Worm (Caenorhabditis elegans) whole organism, L1 larva: ENCODE results near the gene btb-2.

Experiments used
- F16B12.6 ChIP-seq: fragments of 150-350 bp; optimal IDR thresholded peaks from 2 replicates; lab custom pipeline; 2014; ENCODE audit warnings: missing biosample characterization, missing genetic modification characterization
- ama-1 ChIP-seq: fragments of 150-350 bp; optimal IDR thresholded peaks from 2 replicates; lab custom pipeline; 2014
- ceh-8 ChIP-seq: fragments of 200-800 bp; sonication (Bioruptor generic); optimal IDR thresholded peaks from 2 replicates; lab custom pipeline; 2018; ENCODE audit warnings: mild to moderate bottlenecking, missing genetic modification characterization, moderate library complexity, missing compliant biosample characterization
- dpl-1 ChIP-seq, 3 experiments: fragments of 150-350 bp in 2 of 3; sonication (generic microtip) in 1 of 3; optimal IDR thresholded peaks; 2 replicates each; lab custom pipeline; 2014 to 2017; ENCODE audit warnings: missing biosample characterization in 3 of 3, missing genetic modification characterization in 3 of 3, missing genetic modification reagents in 3 of 3
- elt-2 ChIP-seq: sonication (generic microtip); optimal IDR thresholded peaks from 2 replicates; lab custom pipeline; 2016; ENCODE audit warnings: missing genetic modification characterization, mild to moderate bottlenecking, inconsistent platforms, missing compliant biosample characterization, missing genetic modification reagents
- fkh-8 ChIP-seq: sonication (generic microtip); optimal IDR thresholded peaks from 2 replicates; lab custom pipeline; 2016; ENCODE audit warnings: mild to moderate bottlenecking, missing genetic modification characterization, missing compliant biosample characterization
- lin-13 ChIP-seq: fragments of 150-350 bp; optimal IDR thresholded peaks from 2 replicates; lab custom pipeline; 2014; ENCODE audit warnings: missing biosample characterization, missing genetic modification reagents, missing genetic modification characterization
- lin-14 ChIP-seq: fragments of 200-800 bp; sonication (Bioruptor generic); optimal IDR thresholded peaks from 2 replicates; lab custom pipeline; 2018; ENCODE audit warnings: mild to moderate bottlenecking, missing genetic modification characterization, moderate library complexity, missing compliant biosample characterization
- nhr-11 ChIP-seq: fragments of 150-350 bp; optimal IDR thresholded peaks from 2 replicates; lab custom pipeline; 2014; ENCODE audit warnings: missing biosample characterization, missing genetic modification characterization
- nhr-71 ChIP-seq: sonication (generic microtip); optimal IDR thresholded peaks from 2 replicates; lab custom pipeline; 2016; ENCODE audit warnings: mild to moderate bottlenecking, missing genetic modification characterization, moderate library complexity, missing compliant biosample characterization
- nhr-90 ChIP-seq: sonication (generic microtip); optimal IDR thresholded peaks from 2 replicates; lab custom pipeline; 2016; ENCODE audit warnings: mild to moderate bottlenecking, missing genetic modification characterization, missing compliant biosample characterization; ENCODE audit not compliant: poor library complexity
- unc-86 ChIP-seq: sonication (generic microtip); optimal IDR thresholded peaks from 2 replicates; lab custom pipeline; 2016; ENCODE audit warnings: missing genetic modification characterization, missing compliant biosample characterization
- zag-1 ChIP-seq: fragments of 150-350 bp; optimal IDR thresholded peaks from 2 replicates; lab custom pipeline; 2014; ENCODE audit warnings: missing biosample characterization, missing genetic modification characterization
- zip-4 ChIP-seq: fragments of 200-800 bp; sonication (Bioruptor generic); optimal IDR thresholded peaks from 2 replicates; lab custom pipeline; 2018; ENCODE audit warnings: mild to moderate bottlenecking, missing genetic modification characterization, moderate library complexity, missing compliant biosample characterization

- no peak for TF ChIP-seq zip-4 (GFP tag; lab: Kevin White, UChicago)
- peak; percentile 47 for TF ChIP-seq F16B12.6 (tag; lab: Kevin White, UChicago)
- TF ChIP-seq nhr-11 (tag; lab: Kevin White, UChicago): no peak
- peak; percentile 29 for TF ChIP-seq ceh-8 (GFP tag; lab: Kevin White, UChicago)
- TF ChIP-seq nhr-90: peak; percentile 79
- TF ChIP-seq nhr-71 (tag; lab: Kevin White, UChicago): peak; percentile 92
- TF ChIP-seq zag-1: no peak
- peak; percentile 96 for TF ChIP-seq lin-14 (GFP tag; lab: Kevin White, UChicago)
- peak; percentile 88 for TF ChIP-seq fkh-8 (tag; lab: Kevin White, UChicago)
- TF ChIP-seq dpl-1 (GFP tag; optimal IDR thresholded peaks at IDR 0.05; lab: Kevin White, UChicago): peak; percentile 67 to 79 (median 78)
- no peak for TF ChIP-seq ama-1 (lab: Kevin White, UChicago)
- peak; percentile 80 for TF ChIP-seq lin-13 (GFP tag; lab: Kevin White, UChicago)
- TF ChIP-seq elt-2 (tag; lab: Kevin White, UChicago): peak; percentile 56
- TF ChIP-seq unc-86 (tag; lab: Kevin White, UChicago): peak; percentile 80
These were observed 31.6 kb upstream of the btb-2 start for ce11 chrII:6370110-6370509.
